Fruit fly (Drosophila melanogaster) Kc167 (cell line): Measurements from ENCODE around the gene CG33181.

Experiments
- Myc ChIP-seq: fragments of >200 bp; optimal IDR thresholded peaks from 2 replicates; lab custom pipeline; 2017; ENCODE audit warnings: missing external identifiers
- Sin3A ChIP-seq: fragments of >200 bp; optimal IDR thresholded peaks from 2 replicates; lab custom pipeline; 2018; ENCODE audit warnings: missing external identifiers
- h ChIP-seq: fragments of >200 bp; optimal IDR thresholded peaks from 3 replicates; lab custom pipeline; 2018; ENCODE audit warnings: missing external identifiers
- insv ChIP-seq: fragments of >200 bp; optimal IDR thresholded peaks from 3 replicates; lab custom pipeline; 2018; ENCODE audit warnings: missing external identifiers

dm6 chrX:8510731-8511130 is 21.6 kb downstream of the CG33181 start:
- TF ChIP-seq insv (no peak), Myc (lab: Kevin White, UChicago) (no peak), h (no peak), Sin3A (lab: Kevin White, UChicago) (no peak)
